Worm (Caenorhabditis elegans) whole organism, early embryonic: Measurements from ENCODE around the gene W03F9.2.

Source experiments
- B0310.2 ChIP-seq: sonication (generic microtip); optimal IDR thresholded peaks from 2 replicates; lab custom pipeline; 2016; ENCODE audit warnings: mild to moderate bottlenecking, missing genetic modification characterization, missing compliant biosample characterization
- F13C5.2 ChIP-seq: sonication (generic microtip); optimal IDR thresholded peaks from 2 replicates; lab custom pipeline; 2017; ENCODE audit warnings: mild to moderate bottlenecking, missing genetic modification characterization, inconsistent platforms, missing compliant biosample characterization
- aly-1 ChIP-seq: sonication (generic microtip); optimal IDR thresholded peaks from 2 replicates; lab custom pipeline; 2016; ENCODE audit warnings: missing genetic modification characterization, missing compliant biosample characterization
- ama-1 ChIP-seq: fragments of 150-350 bp; optimal IDR thresholded peaks from 2 replicates; lab custom pipeline; 2014
- ceh-13 ChIP-seq: fragments of 200-800 bp; sonication (Bioruptor generic); optimal IDR thresholded peaks from 2 replicates; lab custom pipeline; 2018; ENCODE audit warnings: mild to moderate bottlenecking, missing genetic modification characterization, missing compliant biosample characterization
- ceh-36 ChIP-seq: sonication (generic microtip); optimal IDR thresholded peaks from 2 replicates; lab custom pipeline; 2016; ENCODE audit warnings: missing genetic modification characterization, inconsistent platforms, missing compliant biosample characterization
- ets-7 ChIP-seq: sonication (generic microtip); optimal IDR thresholded peaks from 2 replicates; lab custom pipeline; 2016; ENCODE audit warnings: missing genotype, missing genetic modification characterization, missing compliant biosample characterization
- flt-1 ChIP-seq: fragments of 200-800 bp; sonication (Bioruptor generic); IDR thresholded peaks from 2 replicates; pipeline ENCODE4 v1.3.6; 2022; ENCODE audit warnings: missing genetic modification characterization, missing compliant biosample characterization
- hmbx-1 ChIP-seq: sonication (generic microtip); optimal IDR thresholded peaks from 2 replicates; lab custom pipeline; 2016; ENCODE audit warnings: mild to moderate bottlenecking, missing genetic modification characterization, missing compliant biosample characterization
- hmg-4 ChIP-seq: fragments of 200-800 bp; sonication (Bioruptor generic); optimal IDR thresholded peaks from 2 replicates; lab custom pipeline; 2018; ENCODE audit warnings: mild to moderate bottlenecking, missing genetic modification characterization, missing compliant biosample characterization
- hnd-1 ChIP-seq: sonication (generic microtip); optimal IDR thresholded peaks from 2 replicates; lab custom pipeline; 2016; ENCODE audit warnings: missing genetic modification characterization, missing compliant biosample characterization
- pes-1 ChIP-seq: fragments of 200-800 bp; sonication (Bioruptor generic); IDR thresholded peaks from 2 replicates; pipeline ENCODE4 v1.3.6; 2022; ENCODE audit warnings: missing genetic modification reagents, missing genetic modification characterization, missing compliant biosample characterization
- scrt-1 ChIP-seq: fragments of 200-800 bp; sonication (Bioruptor generic); IDR thresholded peaks from 2 replicates; pipeline ENCODE4 v1.3.6; 2022; ENCODE audit warnings: missing genetic modification characterization, missing compliant biosample characterization
- sea-1 ChIP-seq: fragments of 200-800 bp; sonication (Bioruptor generic); conservative IDR thresholded peaks from 2 replicates; pipeline ENCODE4 v1.3.6; 2022; ENCODE audit warnings: missing genetic modification characterization, missing compliant biosample characterization
- tbx-11 ChIP-seq: fragments of 200-800 bp; sonication (Bioruptor generic); IDR thresholded peaks from 2 replicates; pipeline ENCODE4 v1.3.6; 2022; ENCODE audit warnings: missing genetic modification characterization, missing compliant biosample characterization
- tbx-37 ChIP-seq: fragments of 200-800 bp; sonication (Bioruptor generic); conservative IDR thresholded peaks from 2 replicates; pipeline ENCODE4 v1.3.6; 2022; ENCODE audit warnings: missing genetic modification reagents, missing genetic modification characterization, missing compliant biosample characterization
- tra-4 ChIP-seq: sonication (generic microtip); optimal IDR thresholded peaks from 2 replicates; lab custom pipeline; 2017; ENCODE audit warnings: missing genetic modification characterization, missing compliant biosample characterization

W03F9.2 gene

DNA sequence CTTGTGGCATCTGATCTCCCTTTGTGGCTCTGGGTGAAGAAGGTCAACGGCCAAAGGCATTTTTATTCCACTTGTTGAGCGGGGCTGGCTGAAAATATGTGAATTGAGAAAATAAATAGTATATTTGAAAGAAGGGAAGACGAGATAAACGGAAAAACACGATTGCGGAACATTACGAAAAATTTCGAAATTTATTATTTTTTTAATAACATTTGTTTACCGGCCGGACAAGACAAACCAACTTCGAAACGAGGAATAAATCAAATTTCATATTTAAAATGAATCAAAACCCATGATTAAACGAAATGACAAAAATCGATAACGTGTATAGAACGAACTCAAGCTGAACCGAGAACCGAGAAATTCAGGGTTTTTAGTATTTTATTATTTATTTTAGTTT lies 23.9 kb downstream of the W03F9.2 start, which contains the start of gene rps-27:
TSS of gene rps-27 (minus strand) at position 101 of the 400 bp plus-strand sequence.
- no peak for TF ChIP-seq pes-1
- no peak for TF ChIP-seq ceh-13 (GFP tag; lab: Kevin White, UChicago)
- no peak for TF ChIP-seq hmg-4 (GFP tag; lab: Kevin White, UChicago)
- TF ChIP-seq sea-1 (GFP tag; lab: Robert Waterston, UW), result no peak
- no peak for TF ChIP-seq flt-1 (GFP tag; lab: Robert Waterston, UW)
- no peak for TF ChIP-seq scrt-1 (GFP tag; lab: Robert Waterston, UW)
- TF ChIP-seq ets-7 (tag; lab: Kevin White, UChicago), result no peak
- no peak for TF ChIP-seq hnd-1 (tag; lab: Kevin White, UChicago)
- no peak for TF ChIP-seq tra-4

- TF ChIP-seq tbx-11 (no peak), ceh-36 (tag; lab: Kevin White, UChicago) (no peak), tra-4 (no peak)
Observed at ce11 chrV:103043-103702, 24.7 kb downstream of the W03F9.2 start.

- no peak for TF ChIP-seq scrt-1 (GFP tag; lab: Robert Waterston, UW)
- TF ChIP-seq B0310.2 (tag; lab: Kevin White, UChicago), result no peak
- TF ChIP-seq aly-1 (tag; lab: Kevin White, UChicago), result no peak
- no peak for TF ChIP-seq tbx-11
- TF ChIP-seq ceh-36 (tag; lab: Kevin White, UChicago), result no peak
- TF ChIP-seq ceh-13 (GFP tag; lab: Kevin White, UChicago), result no peak
- no peak for TF ChIP-seq hnd-1 (tag; lab: Kevin White, UChicago)
- no peak for TF ChIP-seq ama-1
- TF ChIP-seq tra-4, result no peak
- TF ChIP-seq F13C5.2 (tag; lab: Kevin White, UChicago), result no peak
- no peak for TF ChIP-seq hmg-4 (GFP tag; lab: Kevin White, UChicago)
- TF ChIP-seq pes-1, result no peak
- no peak for TF ChIP-seq ets-7 (tag; lab: Kevin White, UChicago)
- TF ChIP-seq hmbx-1 (tag; lab: Kevin White, UChicago), result no peak
- TF ChIP-seq flt-1 (GFP tag; lab: Robert Waterston, UW), result no peak
- TF ChIP-seq sea-1 (GFP tag; lab: Robert Waterston, UW), result no peak
- no peak for TF ChIP-seq tbx-37 (GFP tag; lab: Robert Waterston, UW)
Observed at ce11 chrV:102165-102564, 25.7 kb downstream of the W03F9.2 start.

DNA sequence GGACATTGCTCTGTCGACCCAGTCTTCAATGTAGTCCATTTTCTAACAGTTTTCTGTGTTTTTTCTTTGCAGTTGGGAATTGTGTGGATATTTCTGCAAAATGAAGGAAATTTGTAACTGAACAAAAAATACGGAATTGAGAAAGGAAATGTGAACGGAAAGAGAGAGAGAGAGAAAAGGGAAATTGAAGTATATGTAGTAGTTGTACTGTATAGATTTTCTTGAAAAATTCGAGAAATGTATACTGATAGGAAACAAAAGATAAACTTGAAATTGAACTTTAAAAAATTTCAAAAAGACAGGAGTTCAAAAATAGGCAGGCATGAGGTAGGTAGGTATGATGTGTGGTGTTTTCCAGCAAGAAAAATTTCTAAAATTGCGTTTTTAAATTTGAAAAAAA lies 44.1 kb downstream of the W03F9.2 start, which contains the start of gene daam-1:
TSS of gene daam-1 (minus strand) at position 101 of the 400 bp plus-strand sequence.
- TF ChIP-seq scrt-1 (GFP tag; lab: Robert Waterston, UW) (no peak), flt-1 (GFP tag; lab: Robert Waterston, UW) (no peak), ets-7 (tag; lab: Kevin White, UChicago) (no peak), sea-1 (GFP tag; lab: Robert Waterston, UW) (no peak), ceh-13 (GFP tag; lab: Kevin White, UChicago) (no peak), B0310.2 (tag; lab: Kevin White, UChicago) (no peak), tra-4 (no peak), ama-1 (no peak), tbx-11 (no peak), F13C5.2 (tag; lab: Kevin White, UChicago) (no peak), tbx-37 (GFP tag; lab: Robert Waterston, UW) (no peak), ceh-36 (tag; lab: Kevin White, UChicago) (no peak), pes-1 (no peak), hnd-1 (tag; lab: Kevin White, UChicago) (no peak), aly-1 (tag; lab: Kevin White, UChicago) (no peak), hmbx-1 (tag; lab: Kevin White, UChicago) (no peak), hmg-4 (GFP tag; lab: Kevin White, UChicago) (no peak)
